Worm (Caenorhabditis elegans) whole organism, L2 larva: ENCODE measurements around the gene cyp-32B1.

Experiments
- C34F6.9 ChIP-seq: fragments of 150-350 bp; optimal IDR thresholded peaks from 2 replicates; lab custom pipeline; 2014; ENCODE audit warnings: missing biosample characterization, missing genetic modification characterization
- F13H6.1 ChIP-seq: sonication (generic microtip); optimal IDR thresholded peaks from 2 replicates; lab custom pipeline; 2016; ENCODE audit warnings: missing genetic modification characterization, missing compliant biosample characterization
- R02D3.7 ChIP-seq: fragments of 150-350 bp; optimal IDR thresholded peaks from 2 replicates; lab custom pipeline; 2014; ENCODE audit warnings: missing biosample characterization, missing genetic modification characterization
- Y55F3AM.14 ChIP-seq: fragments of 200-800 bp; sonication (Bioruptor generic); optimal IDR thresholded peaks from 2 replicates; lab custom pipeline; 2018; ENCODE audit warnings: mild to moderate bottlenecking, missing genetic modification characterization, missing compliant biosample characterization
- ZK546.5 ChIP-seq: sonication (generic microtip); optimal IDR thresholded peaks from 2 replicates; lab custom pipeline; 2017; ENCODE audit warnings: missing biosample characterization, missing genetic modification characterization
- alr-1 ChIP-seq: fragments of 150-350 bp; optimal IDR thresholded peaks from 2 replicates; lab custom pipeline; 2014; ENCODE audit warnings: missing biosample characterization, missing genetic modification characterization
- aly-2 ChIP-seq: fragments of 150-350 bp; optimal IDR thresholded peaks from 2 replicates; lab custom pipeline; 2014; ENCODE audit warnings: missing biosample characterization, missing genetic modification characterization
- ama-1 ChIP-seq: fragments of 150-350 bp; optimal IDR thresholded peaks from 2 replicates; lab custom pipeline; 2018; ENCODE audit warnings: inconsistent platforms
- ceh-16 ChIP-seq: fragments of 150-350 bp; optimal IDR thresholded peaks from 2 replicates; lab custom pipeline; 2014; ENCODE audit warnings: missing biosample characterization, missing genetic modification characterization
- ceh-82 ChIP-seq: fragments of 150-350 bp; optimal IDR thresholded peaks from 2 replicates; lab custom pipeline; 2014; ENCODE audit warnings: missing biosample characterization, missing genetic modification characterization
- crh-2 ChIP-seq: sonication (generic microtip); optimal IDR thresholded peaks from 2 replicates; lab custom pipeline; 2017; ENCODE audit warnings: missing biosample characterization, missing genetic modification characterization
- egl-27 ChIP-seq: sonication (generic microtip); optimal IDR thresholded peaks from 3 replicates; lab custom pipeline; 2017; ENCODE audit warnings: missing biosample characterization, missing genetic modification reagents, missing genetic modification characterization
- fos-1 ChIP-seq: fragments of 150-350 bp; optimal IDR thresholded peaks from 2 replicates; lab custom pipeline; 2014; ENCODE audit warnings: missing biosample characterization, missing genetic modification characterization
- gmeb-1 ChIP-seq: fragments of 150-350 bp; optimal IDR thresholded peaks from 2 replicates; lab custom pipeline; 2014; ENCODE audit warnings: missing biosample characterization, missing genetic modification characterization
- lin-13 ChIP-seq: fragments of 150-350 bp; optimal IDR thresholded peaks from 2 replicates; lab custom pipeline; 2014; ENCODE audit warnings: missing biosample characterization, missing genetic modification reagents, missing genetic modification characterization
- lin-39 ChIP-seq: fragments of 150-350 bp; optimal IDR thresholded peaks from 2 replicates; lab custom pipeline; 2014; ENCODE audit warnings: missing biosample characterization, missing genetic modification reagents, missing genetic modification characterization
- mdl-1 ChIP-seq, 2 experiments: fragments of 150-350 bp in 1 of 2; sonication (generic microtip) in 1 of 2; optimal IDR thresholded peaks; 2 replicates each; lab custom pipeline; 2017; ENCODE audit warnings: missing biosample characterization in 2 of 2, missing genetic modification characterization in 2 of 2
- nhr-11 ChIP-seq: fragments of 150-350 bp; optimal IDR thresholded peaks from 2 replicates; lab custom pipeline; 2014; ENCODE audit warnings: missing biosample characterization, missing genetic modification characterization
- nhr-129 ChIP-seq: fragments of 150-350 bp; optimal IDR thresholded peaks from 2 replicates; lab custom pipeline; 2014; ENCODE audit warnings: missing biosample characterization, missing genetic modification characterization
- nhr-21 ChIP-seq: fragments of 150-350 bp; optimal IDR thresholded peaks from 2 replicates; lab custom pipeline; 2014; ENCODE audit warnings: missing biosample characterization, missing genetic modification characterization
- nhr-237 ChIP-seq: fragments of 150-350 bp; optimal IDR thresholded peaks from 2 replicates; lab custom pipeline; 2014; ENCODE audit warnings: missing biosample characterization, missing genetic modification characterization
- nhr-25 ChIP-seq: fragments of 150-350 bp; sonication (generic microtip); optimal IDR thresholded peaks from 3 replicates; lab custom pipeline; 2014; ENCODE audit warnings: missing biosample characterization, missing genetic modification characterization
- nhr-6 ChIP-seq: fragments of 150-350 bp; optimal IDR thresholded peaks from 2 replicates; lab custom pipeline; 2014; ENCODE audit warnings: missing biosample characterization, missing genetic modification characterization
- peb-1 ChIP-seq: fragments of 150-350 bp; optimal IDR thresholded peaks from 2 replicates; lab custom pipeline; 2014; ENCODE audit warnings: missing biosample characterization, missing genetic modification characterization
- sem-4 ChIP-seq: fragments of 150-350 bp; optimal IDR thresholded peaks from 2 replicates; lab custom pipeline; 2014; ENCODE audit warnings: missing biosample characterization, missing genetic modification reagents, missing genetic modification characterization
- skn-1 ChIP-seq: sonication (generic microtip); optimal IDR thresholded peaks from 2 replicates; lab custom pipeline; 2017; ENCODE audit warnings: missing biosample characterization, missing genetic modification characterization
- sma-3 ChIP-seq: sonication (generic microtip); optimal IDR thresholded peaks from 2 replicates; lab custom pipeline; 2016; ENCODE audit warnings: missing genetic modification reagents, missing genetic modification characterization, missing compliant biosample characterization
- sma-9 ChIP-seq, 2 experiments: fragments of 150-350 bp in 1 of 2; sonication (generic microtip) in 1 of 2; optimal IDR thresholded peaks; 2 replicates each; lab custom pipeline; 2014 to 2016; ENCODE audit warnings: missing genetic modification characterization in 2 of 2, mild to moderate bottlenecking in 1 of 2, missing biosample characterization in 1 of 2, missing compliant biosample characterization in 1 of 2, missing genetic modification reagents in 1 of 2, moderate library complexity in 1 of 2
- snpc-4 ChIP-seq: fragments of 150-350 bp; optimal IDR thresholded peaks from 2 replicates; lab custom pipeline; 2014; ENCODE audit warnings: missing biosample characterization, missing genetic modification characterization
- unc-39 ChIP-seq: fragments of 150-350 bp; optimal IDR thresholded peaks from 2 replicates; lab custom pipeline; 2014; ENCODE audit warnings: missing biosample characterization, missing genetic modification characterization
- unc-55 ChIP-seq: fragments of 150-350 bp; sonication (generic microtip); optimal IDR thresholded peaks from 3 replicates; lab custom pipeline; 2014; ENCODE audit warnings: missing biosample characterization, missing genetic modification reagents, missing genetic modification characterization
- zag-1 ChIP-seq: fragments of 150-350 bp; optimal IDR thresholded peaks from 2 replicates; lab custom pipeline; 2014; ENCODE audit warnings: missing biosample characterization, missing genetic modification characterization
- ztf-1 ChIP-seq: fragments of 200-800 bp; sonication (Bioruptor generic); conservative IDR thresholded peaks from 2 replicates; pipeline ENCODE4 v1.3.6; 2022; ENCODE audit warnings: missing genetic modification characterization, missing compliant biosample characterization
- ztf-11 ChIP-seq: sonication (generic microtip); optimal IDR thresholded peaks from 2 replicates; lab custom pipeline; 2017; ENCODE audit warnings: missing biosample characterization, missing genetic modification characterization
- ztf-4 ChIP-seq: fragments of 150-350 bp; optimal IDR thresholded peaks from 2 replicates; lab custom pipeline; 2014; ENCODE audit warnings: missing biosample characterization, missing genetic modification characterization

cyp-32B1 gene

ce11 chrV:2201240-2201639 is at the start of gene cyp-32B1:
TSS of gene cyp-32B1 (minus strand) at chrV:2201415.
- TF ChIP-seq aly-2 (tag; lab: Kevin White, UChicago) (no peak), fos-1 (tag; lab: Kevin White, UChicago) (peak; percentile 5)

- TF ChIP-seq sma-9 (GFP tag; optimal IDR thresholded peaks at IDR 0.05; lab: Kevin White, UChicago) (peak; percentile 64), sma-9 (tag; optimal IDR thresholded peaks at IDR 0.05; lab: Kevin White, UChicago) (no peak), lin-13 (GFP tag; lab: Kevin White, UChicago) (no peak), sma-3 (GFP tag; lab: Kevin White, UChicago) (no peak), nhr-129 (tag; lab: Kevin White, UChicago) (peak; percentile 59), skn-1 (tag; lab: Kevin White, UChicago) (peak; percentile 10), sem-4 (no peak), zag-1 (no peak), crh-2 (tag; lab: Kevin White, UChicago) (peak; percentile 46), unc-55 (GFP tag; lab: Kevin White, UChicago) (no peak), C34F6.9 (tag; lab: Kevin White, UChicago) (peak; percentile 17), nhr-6 (no peak), R02D3.7 (tag; lab: Kevin White, UChicago) (no peak), fos-1 (tag; lab: Kevin White, UChicago) (peak; percentile 81), gmeb-1 (tag; lab: Kevin White, UChicago) (peak; percentile 35), ZK546.5 (tag; lab: Kevin White, UChicago) (no peak), ztf-11 (tag; lab: Kevin White, UChicago) (no peak), ztf-1 (no peak), nhr-21 (tag; lab: Kevin White, UChicago) (no peak), mdl-1 (tag; optimal IDR thresholded peaks at IDR 0.05; lab: Kevin White, UChicago) (no peak), ceh-16 (tag; lab: Kevin White, UChicago) (no peak), F13H6.1 (tag; lab: Kevin White, UChicago) (no peak), ama-1 (lab: Kevin White, UChicago) (no peak), egl-27 (tag; lab: Kevin White, UChicago) (no peak)
Measured at ce11 chrV:2250126-2250590, 48.9 kb upstream of the cyp-32B1 start, which contains the start of gene cyp-33C7. TSS of gene cyp-33C7 (plus strand) at chrV:2250540.

- TF ChIP-seq alr-1 (tag; lab: Kevin White, UChicago) = no peak
- no peak for TF ChIP-seq sem-4
- TF ChIP-seq lin-39 (tag; lab: Kevin White, UChicago) = no peak
- TF ChIP-seq nhr-11 (tag; lab: Kevin White, UChicago) = no peak
- TF ChIP-seq unc-55 (GFP tag; lab: Kevin White, UChicago) = no peak
- no peak for TF ChIP-seq nhr-237 (tag; lab: Kevin White, UChicago)
- TF ChIP-seq ceh-16 (tag; lab: Kevin White, UChicago) = no peak
- no peak for TF ChIP-seq ceh-82
- no peak for TF ChIP-seq R02D3.7 (tag; lab: Kevin White, UChicago)
- no peak for TF ChIP-seq unc-39
- no peak for TF ChIP-seq ztf-4
- TF ChIP-seq sma-3 (GFP tag; lab: Kevin White, UChicago) = no peak
- TF ChIP-seq lin-13 (GFP tag; lab: Kevin White, UChicago) = no peak
- TF ChIP-seq mdl-1 (tag; optimal IDR thresholded peaks at IDR 0.05; lab: Kevin White, UChicago) = no peak
- TF ChIP-seq fos-1 (tag; lab: Kevin White, UChicago) = no peak
- TF ChIP-seq Y55F3AM.14 (GFP tag; lab: Kevin White, UChicago) = no peak
- no peak for TF ChIP-seq nhr-25 (tag; lab: Kevin White, UChicago)
Measured at ce11 chrV:2249310-2249709, 48.1 kb upstream of the cyp-32B1 start, which contains the start of gene cyp-33C6. TSS of gene cyp-33C6 (minus strand) at chrV:2249410.

DNA sequence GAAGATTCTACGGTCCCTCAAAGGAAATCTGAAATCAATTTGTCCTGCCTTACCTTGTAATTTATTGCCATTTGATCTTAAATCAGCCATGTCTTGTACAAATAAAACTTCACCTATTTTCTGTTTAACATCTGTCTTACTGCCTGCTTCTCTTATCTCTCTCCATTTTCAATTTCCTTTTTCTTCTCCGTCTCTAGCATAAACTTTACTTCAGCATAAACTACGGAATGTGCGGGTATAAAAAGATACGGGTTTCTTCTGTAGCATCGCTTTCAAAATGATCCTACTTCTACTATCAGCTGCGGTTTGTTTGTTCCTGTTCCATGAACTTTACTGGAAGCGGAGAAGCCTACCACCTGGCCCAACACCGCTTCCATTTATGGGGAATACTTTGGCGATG is 43.5 kb upstream of the cyp-32B1 start, which contains the start of gene cyp-33C5:
Gene cyp-33C5 (plus strand): TSS at position 254 of the 400 bp plus-strand sequence.
- TF ChIP-seq nhr-129 (tag; lab: Kevin White, UChicago) (peak; percentile 26), ama-1 (lab: Kevin White, UChicago) (no peak), skn-1 (tag; lab: Kevin White, UChicago) (no peak), ZK546.5 (tag; lab: Kevin White, UChicago) (no peak), F13H6.1 (tag; lab: Kevin White, UChicago) (no peak), snpc-4 (no peak), nhr-237 (tag; lab: Kevin White, UChicago) (no peak), Y55F3AM.14 (GFP tag; lab: Kevin White, UChicago) (no peak), unc-55 (GFP tag; lab: Kevin White, UChicago) (peak; percentile 2), nhr-6 (no peak), sma-9 (GFP tag; optimal IDR thresholded peaks at IDR 0.05; lab: Kevin White, UChicago) (peak; percentile 74), sma-9 (tag; optimal IDR thresholded peaks at IDR 0.05; lab: Kevin White, UChicago) (no peak), gmeb-1 (tag; lab: Kevin White, UChicago) (peak; percentile 28), egl-27 (tag; lab: Kevin White, UChicago) (no peak), fos-1 (tag; lab: Kevin White, UChicago) (peak; percentile 44), peb-1 (tag; lab: Kevin White, UChicago) (no peak), sma-3 (GFP tag; lab: Kevin White, UChicago) (peak; percentile 5)
